Fruit fly (Drosophila melanogaster): ENCODE results near the gene mib2.

The mib2 gene

dm6 chr2L:19045111-19045560 is 10.9 kb downstream of the mib2 start, which contains the start of the genes Ttc19 and Acn (continued):
- no peak for TF ChIP-seq CG6808 (GFP tag; optimal IDR thresholded peaks at IDR 0.05)
- peak; percentile 55 for TF ChIP-seq Lpt (GFP tag; optimal IDR thresholded peaks at IDR 0.05)
- TF ChIP-seq pdm3 (GFP tag; optimal IDR thresholded peaks at IDR 0.05), result peak; percentile 85
- no peak for TF ChIP-seq fkh (GFP tag; optimal IDR thresholded peaks at IDR 0.05)
- TF ChIP-seq Hr4 (GFP tag; optimal IDR thresholded peaks at IDR 0.05), result peak; percentile 87
- no peak for TF ChIP-seq Eip93F (GFP tag; optimal IDR thresholded peaks at IDR 0.05)
- peak; percentile 55 for TF ChIP-seq CG11902 (GFP tag; optimal IDR thresholded peaks at IDR 0.05)
- TF ChIP-seq CG9139 (GFP tag; optimal IDR thresholded peaks at IDR 0.05), result no peak
- peak; percentile 90 for TF ChIP-seq esn (GFP tag; optimal IDR thresholded peaks at IDR 0.05)
- peak; percentile 72 for TF ChIP-seq CG11762 (GFP tag; optimal IDR thresholded peaks at IDR 0.05; ENCODE audit: insufficient read depth)
- TF ChIP-seq svp (GFP tag), result no peak

DNA sequence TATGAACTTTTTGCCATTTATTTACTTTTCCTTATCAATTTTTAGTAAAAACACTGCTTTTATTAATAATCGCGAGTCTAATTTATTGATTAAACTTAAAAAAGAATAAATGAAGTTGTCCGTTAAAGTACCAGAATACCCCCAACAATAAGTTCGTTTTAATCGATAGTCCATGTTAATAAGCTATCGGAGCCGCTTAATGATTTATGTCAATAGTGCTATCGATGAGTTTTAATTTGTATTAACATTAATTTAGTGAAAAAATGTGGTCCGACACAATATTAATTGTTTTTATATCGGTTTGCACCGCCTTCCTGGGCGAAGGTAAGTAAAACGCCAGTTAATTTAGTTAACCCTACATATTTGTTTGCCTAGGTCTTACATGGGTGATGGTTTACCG is 14.7 kb downstream of the mib2 start, which contains the start of gene CG10470:
Gene CG10470 (plus strand): TSS at position 165 of the 400 bp plus-strand sequence.
- TF ChIP-seq dsx (GFP tag; optimal IDR thresholded peaks at IDR 0.05; ENCODE audit: poor library complexity, severe bottlenecking), result peak; percentile 70
- TF ChIP-seq esn (GFP tag; optimal IDR thresholded peaks at IDR 0.05), result peak; percentile 34
- TF ChIP-seq CG1621 (tag; optimal IDR thresholded peaks at IDR 0.05), result peak; percentile 4
- TF ChIP-seq CG8119 (GFP tag; IDR thresholded peaks at IDR 0.05), result no peak
- peak; percentile 7 for TF ChIP-seq CG3032 (tag; optimal IDR thresholded peaks at IDR 0.05)
- peak; percentile 16 for TF ChIP-seq Eip78C (GFP tag)

dm6 chr2L:19051534-19052100 is 17.4 kb downstream of the mib2 start, which contains the start of gene Rpn3:
Gene Rpn3, plus strand, starts transcription at chr2L:19051790.
- TF ChIP-seq CG7368 (GFP tag; optimal IDR thresholded peaks at IDR 0.05) (peak; percentile 77), CG11294 (GFP tag; IDR thresholded peaks at IDR 0.05) (peak; percentile 58; the same call in 1 of the 2 replicates), CG6163 (GFP tag; IDR thresholded peaks at IDR 0.05) (peak; percentile 92), Hr38 (GFP tag; optimal IDR thresholded peaks at IDR 0.05) (peak; percentile 26), CG6808 (GFP tag; optimal IDR thresholded peaks at IDR 0.05) (no peak), CG34406 (GFP tag; optimal IDR thresholded peaks at IDR 0.05) (peak; percentile 84), CG16779 (tag; optimal IDR thresholded peaks at IDR 0.05) (no peak), CG1621 (tag; optimal IDR thresholded peaks at IDR 0.05) (peak; percentile 71), CG10669 (GFP tag; optimal IDR thresholded peaks at IDR 0.05) (peak; percentile 75), Smox (GFP tag; optimal IDR thresholded peaks at IDR 0.05) (no peak), net (GFP tag; optimal IDR thresholded peaks at IDR 0.05) (peak; percentile 75), Sox15 (GFP tag; optimal IDR thresholded peaks at IDR 0.05) (peak; percentile 65), eg (GFP tag; IDR thresholded peaks at IDR 0.05) (peak; percentile 91), Lpt (GFP tag; optimal IDR thresholded peaks at IDR 0.05) (peak; percentile 71), Eip78C (GFP tag) (peak; percentile 90), fd85E (GFP tag; optimal IDR thresholded peaks at IDR 0.05) (no peak), fkh (GFP tag; optimal IDR thresholded peaks at IDR 0.05) (no peak), Eip93F (GFP tag; optimal IDR thresholded peaks at IDR 0.05) (no peak), CG9139 (GFP tag; optimal IDR thresholded peaks at IDR 0.05) (no peak), CG8119 (GFP tag; IDR thresholded peaks at IDR 0.05) (peak; percentile 86), acj6 (GFP tag; optimal IDR thresholded peaks at IDR 0.05) (peak; percentile 88), Eip75B (GFP tag; optimal IDR thresholded peaks at IDR 0.05) (peak; percentile 84), Hr4 (GFP tag; optimal IDR thresholded peaks at IDR 0.05) (no peak), CG31627 (GFP tag; optimal IDR thresholded peaks at IDR 0.05) (peak; percentile 86), CG6792 (GFP tag; optimal IDR thresholded peaks at IDR 0.05) (peak; percentile 82), Ets21C (GFP tag; optimal IDR thresholded peaks at IDR 0.05) (peak; percentile 77), CG11902 (GFP tag; optimal IDR thresholded peaks at IDR 0.05) (peak; percentile 56), CG3919 (GFP tag; optimal IDR thresholded peaks at IDR 0.05) (peak; percentile 82), Hr39 (GFP tag; optimal IDR thresholded peaks at IDR 0.05) (peak; percentile 86), CG10631 (GFP tag; optimal IDR thresholded peaks at IDR 0.05) (no peak), CG4318 (GFP tag; optimal IDR thresholded peaks at IDR 0.05) (no peak), CG6276 (GFP tag; optimal IDR thresholded peaks at IDR 0.05) (no peak), topi (GFP tag; optimal IDR thresholded peaks at IDR 0.05) (peak; percentile 82), Ets96B (tag; optimal IDR thresholded peaks at IDR 0.05) (peak; percentile 83), Sox102F (GFP tag; optimal IDR thresholded peaks at IDR 0.05) (no peak), vri (GFP tag; optimal IDR thresholded peaks at IDR 0.05) (no peak), CG3032 (tag; optimal IDR thresholded peaks at IDR 0.05) (peak; percentile 74), CG8632 (GFP tag; optimal IDR thresholded peaks at IDR 0.05) (peak; percentile 80), CG8319 (GFP tag; optimal IDR thresholded peaks at IDR 0.05) (peak; percentile 62), Sox14 (GFP tag; optimal IDR thresholded peaks at IDR 0.05) (peak; percentile 86), CG11762 (GFP tag; optimal IDR thresholded peaks at IDR 0.05; ENCODE audit: insufficient read depth) (peak; percentile 62), pdm3 (GFP tag; optimal IDR thresholded peaks at IDR 0.05) (peak; percentile 90), esn (GFP tag; optimal IDR thresholded peaks at IDR 0.05) (peak; percentile 91)
